Fruit fly (Drosophila melanogaster) whole organism, wandering third instar larva: ENCODE data around the gene Nsun5.
A peak's percentile ranks its signal among the peaks of the same experiment; 100 is the strongest.

ENCODE experiments used
- Abd-B ChIP-seq: fragments of >200 bp; optimal IDR thresholded peaks from 2 replicates; lab custom pipeline; 2017; ENCODE audit warnings: missing biosample characterization, missing genetic modification characterization
- CG32264 ChIP-seq: fragments of 200-800 bp; sonication (Bioruptor generic); optimal IDR thresholded peaks from 2 replicates; lab custom pipeline; 2016; ENCODE audit warnings: missing biosample characterization, missing genetic modification characterization
- CG9705 ChIP-seq: fragments of 200-800 bp; sonication (Bioruptor generic); optimal IDR thresholded peaks from 2 replicates; lab custom pipeline; 2018; ENCODE audit warnings: missing biosample characterization, mild to moderate bottlenecking, missing genetic modification characterization
- Dfd ChIP-seq: fragments of >200 bp; optimal IDR thresholded peaks from 2 replicates; lab custom pipeline; 2017; ENCODE audit warnings: missing biosample characterization, missing genetic modification characterization
- Dif ChIP-seq: fragments of 200-275, 200-300 bp; sonication (Bioruptor generic); optimal IDR thresholded peaks from 2 replicates; lab custom pipeline; 2018; ENCODE audit warnings: missing biosample characterization, missing genetic modification characterization; ENCODE audit not compliant: partially characterized antibody
- GATAd ChIP-seq: sonication (Bioruptor generic); optimal IDR thresholded peaks from 2 replicates; lab custom pipeline; 2016; ENCODE audit warnings: missing biosample characterization, missing genetic modification characterization
- HLH106 ChIP-seq: fragments of 200-800 bp; optimal IDR thresholded peaks from 3 replicates; lab custom pipeline; 2019; ENCODE audit warnings: missing biosample characterization, mild to moderate bottlenecking, missing genetic modification characterization, moderate library complexity
- Hnf4 ChIP-seq: fragments of 200-800 bp; sonication (Bioruptor generic); optimal IDR thresholded peaks from 2 replicates; lab custom pipeline; 2016; ENCODE audit warnings: missing biosample characterization, mild to moderate bottlenecking, missing genetic modification characterization
- Hr78 ChIP-seq: fragments of >200 bp; optimal IDR thresholded peaks from 2 replicates; lab custom pipeline; 2017; ENCODE audit warnings: missing biosample characterization, missing genetic modification characterization
- Hr83 ChIP-seq: fragments of 200-300 bp; sonication (Bioruptor generic); optimal IDR thresholded peaks from 2 replicates; lab custom pipeline; 2016; ENCODE audit warnings: missing biosample characterization, mild to moderate bottlenecking, missing genetic modification characterization, moderate library complexity; ENCODE audit not compliant: poor library complexity, severe bottlenecking
- Jra ChIP-seq: sonication (Bioruptor generic); optimal IDR thresholded peaks from 2 replicates; lab custom pipeline; 2016; ENCODE audit warnings: missing biosample characterization, missing genetic modification characterization
- Mio ChIP-seq: sonication (Bioruptor generic); optimal IDR thresholded peaks from 2 replicates; lab custom pipeline; 2016; ENCODE audit warnings: missing biosample characterization, missing genetic modification characterization
- Myc ChIP-seq: fragments of >200 bp; optimal IDR thresholded peaks from 2 replicates; lab custom pipeline; 2017
- N ChIP-seq: fragments of >200 bp; optimal IDR thresholded peaks from 2 replicates; lab custom pipeline; 2018; ENCODE audit warnings: missing biosample characterization, missing external identifiers, missing genetic modification characterization
- OdsH ChIP-seq: fragments of 200-800 bp; sonication (Bioruptor generic); optimal IDR thresholded peaks from 2 replicates; lab custom pipeline; 2016; ENCODE audit warnings: missing biosample characterization, mild to moderate bottlenecking, missing genetic modification characterization
- Rel ChIP-seq, 2 experiments: fragments of 200-800 bp; sonication (Bioruptor generic) in 1 of 2; optimal IDR thresholded peaks; 2 replicates in 1 of 2; 3 replicates in 1 of 2; lab custom pipeline; 2016 to 2019; ENCODE audit warnings: mild to moderate bottlenecking in 2 of 2, missing biosample characterization in 2 of 2, missing genetic modification characterization in 2 of 2, moderate library complexity in 1 of 2
- Sp1 ChIP-seq: fragments of 200-800 bp; sonication (Bioruptor generic); optimal IDR thresholded peaks from 3 replicates; lab custom pipeline; 2019; ENCODE audit warnings: missing biosample characterization, mild to moderate bottlenecking, missing genetic modification characterization, moderate library complexity
- Vsx2 ChIP-seq: fragments of 200-300, 225-300 bp; sonication (Bioruptor generic); optimal IDR thresholded peaks from 2 replicates; lab custom pipeline; 2018; ENCODE audit warnings: missing biosample characterization, missing genetic modification characterization; ENCODE audit not compliant: partially characterized antibody
- br ChIP-seq: fragments of 200-800 bp; sonication (Bioruptor generic); optimal IDR thresholded peaks from 2 replicates; lab custom pipeline; 2016; ENCODE audit warnings: missing biosample characterization, missing genetic modification characterization
- brk ChIP-seq: fragments of 200-800 bp; sonication (Bioruptor generic); optimal IDR thresholded peaks from 2 replicates; lab custom pipeline; 2016; ENCODE audit warnings: missing biosample characterization, mild to moderate bottlenecking, missing genetic modification characterization
- dl ChIP-seq, 2 experiments: fragments of 175-275, 200-275 bp in 1 of 2; fragments of 200-275 bp in 1 of 2; sonication (Bioruptor generic); optimal IDR thresholded peaks; lab custom pipeline; 2018; ENCODE audit warnings: mild to moderate bottlenecking in 2 of 2, missing biosample characterization in 2 of 2, missing genetic modification characterization in 2 of 2, moderate library complexity in 2 of 2; ENCODE audit not compliant: partially characterized antibody in 2 of 2, insufficient read depth in 1 of 2
- dmrt93B ChIP-seq: fragments of 200-800 bp; sonication (Bioruptor generic); optimal IDR thresholded peaks from 2 replicates; lab custom pipeline; 2018; ENCODE audit warnings: missing biosample characterization, mild to moderate bottlenecking, missing genetic modification characterization
- dsf ChIP-seq: sonication (Bioruptor generic); optimal IDR thresholded peaks from 2 replicates; lab custom pipeline; 2016; ENCODE audit warnings: missing biosample characterization, missing genetic modification characterization, borderline replicate concordance
- ey ChIP-seq: fragments of 200-800 bp; sonication (Bioruptor generic); optimal IDR thresholded peaks from 2 replicates; lab custom pipeline; 2016; ENCODE audit warnings: missing biosample characterization, missing genetic modification characterization
- foxo ChIP-seq, 2 experiments: fragments of 200-800 bp; sonication (Bioruptor generic); optimal IDR thresholded peaks; 2 replicates in 1 of 2; 3 replicates in 1 of 2; lab custom pipeline; 2016 to 2017; ENCODE audit warnings: missing biosample characterization in 2 of 2, missing genetic modification characterization in 2 of 2
- fru ChIP-seq: fragments of 200-800 bp; sonication (Bioruptor generic); optimal IDR thresholded peaks from 3 replicates; lab custom pipeline; 2016; ENCODE audit warnings: missing biosample characterization, mild to moderate bottlenecking, missing genetic modification characterization
- h ChIP-seq: fragments of 200-800 bp; sonication (Bioruptor generic); optimal IDR thresholded peaks from 3 replicates; lab custom pipeline; 2016; ENCODE audit warnings: missing biosample characterization, mild to moderate bottlenecking, missing genetic modification characterization
- jim ChIP-seq: fragments of 175-275, 200-325 bp; sonication (Bioruptor generic); optimal IDR thresholded peaks from 2 replicates; lab custom pipeline; 2016; ENCODE audit warnings: missing biosample characterization, mild to moderate bottlenecking, missing genetic modification characterization
- lola ChIP-seq: fragments of >200 bp; optimal IDR thresholded peaks from 2 replicates; lab custom pipeline; 2017; ENCODE audit warnings: missing biosample characterization, missing genetic modification characterization
- pan ChIP-seq: fragments of >200 bp; optimal IDR thresholded peaks from 2 replicates; lab custom pipeline; 2017
- psq ChIP-seq: fragments of 200-800 bp; sonication (Bioruptor generic); optimal IDR thresholded peaks from 3 replicates; lab custom pipeline; 2017; ENCODE audit warnings: missing biosample characterization, mild to moderate bottlenecking, missing genetic modification characterization, moderate library complexity
- rgr ChIP-seq: fragments of 200-800 bp; sonication (Bioruptor generic); optimal IDR thresholded peaks from 3 replicates; lab custom pipeline; 2016; ENCODE audit warnings: missing biosample characterization, mild to moderate bottlenecking, missing genetic modification characterization
- sv ChIP-seq: fragments of 200-800 bp; sonication (Bioruptor generic); optimal IDR thresholded peaks from 3 replicates; lab custom pipeline; 2016; ENCODE audit warnings: missing biosample characterization, missing genetic modification characterization
- usp ChIP-seq: fragments of >200 bp; optimal IDR thresholded peaks from 2 replicates; lab custom pipeline; 2017; ENCODE audit warnings: missing biosample characterization, missing genetic modification characterization
- woc ChIP-seq: sonication (Bioruptor generic); optimal IDR thresholded peaks from 2 replicates; lab custom pipeline; 2016; ENCODE audit warnings: missing biosample characterization, mild to moderate bottlenecking, missing genetic modification characterization

The Nsun5 gene

dm6 chr3R:19156670-19157402 is 5.3 kb downstream of the Nsun5 start, which contains the start of gene nanos:
Gene nanos (plus strand): TSS chr3R:19157238.
- no peak for TF ChIP-seq Vsx2 (GFP tag; lab: Kevin White, UChicago)
- TF ChIP-seq Hr78 (GFP tag; lab: Kevin White, UChicago) = no peak
- peak; percentile 45 for TF ChIP-seq dmrt93B
- no peak for TF ChIP-seq dl (GFP tag; optimal IDR thresholded peaks at IDR 0.05; lab: Kevin White, UChicago; ENCODE audit: insufficient read depth in 1 of 2, partially characterized antibody in 2 of 2)
- peak; percentile 61 for TF ChIP-seq Jra (GFP tag; lab: Kevin White, UChicago)
- peak; percentile 50 for TF ChIP-seq ey
- TF ChIP-seq Abd-B (GFP tag; lab: Kevin White, UChicago) = no peak
- no peak for TF ChIP-seq usp (GFP tag; lab: Kevin White, UChicago)
- TF ChIP-seq psq (GFP tag; lab: Kevin White, UChicago) = peak; percentile 30
- TF ChIP-seq fru (GFP tag; lab: Kevin White, UChicago) = peak; percentile 61
- TF ChIP-seq Dif (GFP tag; lab: Kevin White, UChicago) = no peak
- TF ChIP-seq lola (GFP tag; lab: Kevin White, UChicago) = no peak
- peak; percentile 66 for TF ChIP-seq sv (GFP tag; lab: Kevin White, UChicago)
- TF ChIP-seq dsf = peak; percentile 34
- peak in 1 of 2 experiments; percentile 67 for TF ChIP-seq foxo (GFP tag; optimal IDR thresholded peaks at IDR 0.05; lab: Kevin White, UChicago)
- TF ChIP-seq CG9705 = peak; percentile 38
- TF ChIP-seq HLH106 (tag; lab: Kevin White, UChicago) = peak; percentile 64
- peak; percentile 97 for TF ChIP-seq Hr83 (GFP tag; lab: Kevin White, UChicago)
- no peak for TF ChIP-seq Rel (GFP tag; optimal IDR thresholded peaks at IDR 0.05; lab: Kevin White, UChicago)
- peak; percentile 59 for TF ChIP-seq Rel (tag; optimal IDR thresholded peaks at IDR 0.05; lab: Kevin White, UChicago)
- TF ChIP-seq N = no peak
- peak; percentile 79 for TF ChIP-seq rgr (GFP tag; lab: Kevin White, UChicago)
- TF ChIP-seq br (GFP tag; lab: Kevin White, UChicago) = peak; percentile 54
- no peak for TF ChIP-seq jim (GFP tag; lab: Kevin White, UChicago)
- peak; percentile 44 for TF ChIP-seq Sp1 (GFP tag; lab: Kevin White, UChicago)
- peak; percentile 52 for TF ChIP-seq Mio (GFP tag; lab: Kevin White, UChicago)
- TF ChIP-seq OdsH = peak; percentile 51
- no peak for TF ChIP-seq brk (GFP tag; lab: Kevin White, UChicago)
- peak; percentile 44 for TF ChIP-seq Myc (lab: Kevin White, UChicago)
- peak; percentile 15 for TF ChIP-seq CG32264 (GFP tag; lab: Kevin White, UChicago)
- peak; percentile 42 for TF ChIP-seq GATAd (GFP tag; lab: Kevin White, UChicago)
- TF ChIP-seq Hnf4 (GFP tag; lab: Kevin White, UChicago) = peak; percentile 81
- TF ChIP-seq woc (GFP tag; lab: Kevin White, UChicago) = peak; percentile 7
- peak; percentile 74 for TF ChIP-seq h

- TF ChIP-seq dsf = peak; percentile 21
- TF ChIP-seq foxo (GFP tag; optimal IDR thresholded peaks at IDR 0.05; lab: Kevin White, UChicago) = peak in 1 of 2 experiments; percentile 18
- TF ChIP-seq Vsx2 (GFP tag; lab: Kevin White, UChicago) = no peak
- no peak for TF ChIP-seq Dif (GFP tag; lab: Kevin White, UChicago)
- TF ChIP-seq psq (GFP tag; lab: Kevin White, UChicago) = no peak
- TF ChIP-seq Hnf4 (GFP tag; lab: Kevin White, UChicago) = peak; percentile 60
- peak; percentile 39 for TF ChIP-seq br (GFP tag; lab: Kevin White, UChicago)
- no peak for TF ChIP-seq Rel (GFP tag; optimal IDR thresholded peaks at IDR 0.05; lab: Kevin White, UChicago)
- TF ChIP-seq Rel (tag; optimal IDR thresholded peaks at IDR 0.05; lab: Kevin White, UChicago) = peak; percentile 42
- TF ChIP-seq h = peak; percentile 47
- TF ChIP-seq Jra (GFP tag; lab: Kevin White, UChicago) = peak; percentile 21
- no peak for TF ChIP-seq pan (lab: Kevin White, UChicago)
- peak; percentile 46 for TF ChIP-seq Sp1 (GFP tag; lab: Kevin White, UChicago)
- TF ChIP-seq dmrt93B = no peak
- TF ChIP-seq Dfd = no peak
- peak; percentile 48 for TF ChIP-seq OdsH
- peak; percentile 41 for TF ChIP-seq rgr (GFP tag; lab: Kevin White, UChicago)
- peak; percentile 6 for TF ChIP-seq HLH106 (tag; lab: Kevin White, UChicago)
- no peak for TF ChIP-seq Hr83 (GFP tag; lab: Kevin White, UChicago)
- TF ChIP-seq, all 38 proteins: peak for 11
Observed at dm6 chr3R:19153502-19153983, 8.6 kb downstream of the Nsun5 start, which contains the start of gene CG5835. Gene CG5835 (minus strand): TSS chr3R:19153686.
